Fruit fly (Drosophila melanogaster): Measurements from ENCODE around the gene IP3K2.

Gene IP3K2

dm6 chrX:13280235-13280634 is 23.2 kb upstream of the IP3K2 start (continued):
- no peak for TF ChIP-seq Elba2 (GFP tag; optimal IDR thresholded peaks at IDR 0.05)
- TF ChIP-seq CG18599 (GFP tag; optimal IDR thresholded peaks at IDR 0.05), result no peak
- no peak for TF ChIP-seq CG6683 (GFP tag; optimal IDR thresholded peaks at IDR 0.05)
- no peak for TF ChIP-seq cwo (GFP tag; optimal IDR thresholded peaks at IDR 0.05)
- no peak for TF ChIP-seq Dfd (GFP tag; optimal IDR thresholded peaks at IDR 0.05)
- TF ChIP-seq tio (GFP tag; optimal IDR thresholded peaks at IDR 0.05), result no peak
- TF ChIP-seq CG9727 (GFP tag; optimal IDR thresholded peaks at IDR 0.05), result no peak
- no peak for TF ChIP-seq CG2116 (GFP tag; optimal IDR thresholded peaks at IDR 0.05)
- no peak for TF ChIP-seq HLHmδ (GFP tag; optimal IDR thresholded peaks at IDR 0.05)
- TF ChIP-seq croc (GFP tag; conservative IDR thresholded peaks at IDR 0.05), result no peak
- no peak for TF ChIP-seq HLH3B (GFP tag; IDR thresholded peaks at IDR 0.05)
- no peak for TF ChIP-seq sna (GFP tag; IDR thresholded peaks at IDR 0.05; ENCODE audit: partially characterized antibody)
- TF ChIP-seq CG9817 (tag; optimal IDR thresholded peaks at IDR 0.05), result no peak
- TF ChIP-seq mirr (GFP tag; optimal IDR thresholded peaks at IDR 0.05), result peak; percentile 38
- TF ChIP-seq sqz (GFP tag; optimal IDR thresholded peaks at IDR 0.05), result no peak
- TF ChIP-seq CG17359 (tag; optimal IDR thresholded peaks at IDR 0.05), result no peak
- TF ChIP-seq Lim3 (GFP tag; IDR thresholded peaks at IDR 0.05), result no peak
- 0 out of 4 replicates have a peak, but pooled peaks have one; percentile 18 for TF ChIP-seq Dll (GFP tag; IDR thresholded peaks at IDR 0.05; ENCODE audit: partially characterized antibody)
- TF ChIP-seq CG8290 (GFP tag; optimal IDR thresholded peaks at IDR 0.05), result no peak
- TF ChIP-seq CG8290 (tag; optimal IDR thresholded peaks at IDR 0.05), result no peak
- TF ChIP-seq slp2 (GFP tag; optimal IDR thresholded peaks at IDR 0.05), result no peak
- TF ChIP-seq hb (GFP tag; IDR thresholded peaks at IDR 0.05; ENCODE audit: partially characterized antibody), result no peak
- TF ChIP-seq maf-S (GFP tag; optimal IDR thresholded peaks at IDR 0.05), result no peak
- TF ChIP-seq prd (optimal IDR thresholded peaks at IDR 0.05), result no peak
- TF ChIP-seq prd (GFP tag; IDR thresholded peaks at IDR 0.05), result no peak
- TF ChIP-seq bigmax (GFP tag; optimal IDR thresholded peaks at IDR 0.05), result no peak
- peak; percentile 57; the same call in 1 of the 3 replicates for TF ChIP-seq ci (GFP tag; IDR thresholded peaks at IDR 0.05)
- no peak for TF ChIP-seq Spps (tag; optimal IDR thresholded peaks at IDR 0.05)
- TF ChIP-seq CG42726 (GFP tag; IDR thresholded peaks at IDR 0.05; ENCODE audit: partially characterized antibody), result no peak
- no peak for TF ChIP-seq zen (tag; optimal IDR thresholded peaks at IDR 0.05)
- TF ChIP-seq abd-A (tag; optimal IDR thresholded peaks at IDR 0.05), result peak; percentile 76
- TF ChIP-seq D (optimal IDR thresholded peaks at IDR 0.05), result no peak
- TF ChIP-seq D (GFP tag; optimal IDR thresholded peaks at IDR 0.05), result no peak
- no peak for TF ChIP-seq CG11695 (GFP tag; IDR thresholded peaks at IDR 0.05)
- TF ChIP-seq D19A (tag; optimal IDR thresholded peaks at IDR 0.05), result no peak
- no peak for TF ChIP-seq Abd-B (GFP tag; optimal IDR thresholded peaks at IDR 0.05)
- no peak for TF ChIP-seq klu (GFP tag; IDR thresholded peaks at IDR 0.05)
- peak in 1 of 2 experiments; percentile 10 for TF ChIP-seq Pdp1 (GFP tag; optimal IDR thresholded peaks at IDR 0.05)
- no peak for TF ChIP-seq CG4424 (GFP tag; optimal IDR thresholded peaks at IDR 0.05)
- no peak for TF ChIP-seq Jarid2 (GFP tag; optimal IDR thresholded peaks at IDR 0.05)
- no peak for TF ChIP-seq CG32767 (GFP tag; IDR thresholded peaks at IDR 0.05)
- TF ChIP-seq ac (GFP tag; optimal IDR thresholded peaks at IDR 0.05), result no peak
- TF ChIP-seq CG15011 (GFP tag; optimal IDR thresholded peaks at IDR 0.05), result no peak
- TF ChIP-seq CG2120 (GFP tag; optimal IDR thresholded peaks at IDR 0.05), result no peak
- TF ChIP-seq CG10654 (GFP tag; optimal IDR thresholded peaks at IDR 0.05), result no peak
- no peak for TF ChIP-seq ab (GFP tag; optimal IDR thresholded peaks at IDR 0.05)
- no peak for TF ChIP-seq CG6254 (GFP tag; optimal IDR thresholded peaks at IDR 0.05)
- no peak for TF ChIP-seq fd102C (GFP tag; optimal IDR thresholded peaks at IDR 0.05)
- no peak for TF ChIP-seq CG18262 (tag; optimal IDR thresholded peaks at IDR 0.05)
- TF ChIP-seq Side (GFP tag; optimal IDR thresholded peaks at IDR 0.05), result no peak
- peak; percentile 43; the same call in 1 of the 2 replicates for TF ChIP-seq crol (GFP tag; IDR thresholded peaks at IDR 0.05)

All from whole organism, embryonic.